Fruit fly (Drosophila melanogaster): Measurements from ENCODE around the gene Snoo.

Snoo gene

DNA sequence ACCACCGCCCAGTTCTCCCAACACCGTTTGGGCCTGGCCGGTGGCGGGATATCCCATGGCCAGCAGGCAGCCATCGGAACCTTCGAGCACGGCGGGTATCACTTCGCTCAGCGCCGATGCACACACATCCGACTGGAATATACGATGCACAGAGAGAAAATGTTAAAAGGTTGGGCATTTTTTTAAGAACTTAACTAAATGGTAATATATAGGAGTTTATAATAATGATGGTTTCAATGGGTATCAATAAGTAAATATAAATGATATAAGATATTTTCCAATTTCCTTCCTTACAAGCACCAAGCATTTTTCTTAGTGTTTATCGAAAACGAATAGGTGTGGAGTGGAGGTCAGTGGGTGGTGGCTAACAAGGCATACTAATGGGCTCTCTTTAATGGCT, 132.4 kb downstream of the Snoo start (continued):
- TF ChIP-seq sens-2 (GFP tag; IDR thresholded peaks at IDR 0.05) (no peak), nau (GFP tag; optimal IDR thresholded peaks at IDR 0.05) (no peak), CG16863 (GFP tag; optimal IDR thresholded peaks at IDR 0.05) (no peak), CG8359 (GFP tag; optimal IDR thresholded peaks at IDR 0.05; ENCODE audit: borderline replicate concordance) (no peak), odd (GFP tag; optimal IDR thresholded peaks at IDR 0.05) (no peak), az2 (GFP tag; optimal IDR thresholded peaks at IDR 0.05) (peak; percentile 22), tll (GFP tag; optimal IDR thresholded peaks at IDR 0.05) (no peak), ewg (GFP tag; optimal IDR thresholded peaks at IDR 0.05) (no peak), HLH4C (GFP tag; IDR thresholded peaks at IDR 0.05; ENCODE audit: partially characterized antibody) (no peak), knrl (GFP tag; IDR thresholded peaks at IDR 0.05; ENCODE audit: partially characterized antibody) (no peak), CG2202 (tag; optimal IDR thresholded peaks at IDR 0.05) (no peak), Jarid2 (GFP tag; optimal IDR thresholded peaks at IDR 0.05) (no peak), Mad (GFP tag; optimal IDR thresholded peaks at IDR 0.05) (no peak), lola (GFP tag; optimal IDR thresholded peaks at IDR 0.05) (peak in 1 of 3 experiments; percentile 23), lbe (GFP tag; optimal IDR thresholded peaks at IDR 0.05) (no peak), Abd-B (GFP tag; optimal IDR thresholded peaks at IDR 0.05) (peak; percentile 14), CG31441 (GFP tag; IDR thresholded peaks at IDR 0.05) (peak; percentile 68), YL-1 (GFP tag; optimal IDR thresholded peaks at IDR 0.05) (no peak), CG1529 (GFP tag; optimal IDR thresholded peaks at IDR 0.05) (no peak), HmgD (GFP tag; optimal IDR thresholded peaks at IDR 0.05) (no peak), Awh (GFP tag; IDR thresholded peaks at IDR 0.05) (no peak), maf-S (GFP tag; optimal IDR thresholded peaks at IDR 0.05) (no peak), CG12391 (tag; optimal IDR thresholded peaks at IDR 0.05) (peak; percentile 39), ab (GFP tag; optimal IDR thresholded peaks at IDR 0.05) (no peak), Fer1 (GFP tag; optimal IDR thresholded peaks at IDR 0.05) (peak; percentile 53), gsb (GFP tag; IDR thresholded peaks at IDR 0.05) (no peak), chn (GFP tag; optimal IDR thresholded peaks at IDR 0.05) (peak; percentile 12), CG17328 (GFP tag; IDR thresholded peaks at IDR 0.05) (peak; percentile 25; the same call in 1 of the 2 replicates), row (GFP tag; IDR thresholded peaks at IDR 0.05) (peak; percentile 62), CG2120 (GFP tag; optimal IDR thresholded peaks at IDR 0.05) (peak; percentile 33), fd96Cb (tag; optimal IDR thresholded peaks at IDR 0.05) (peak; percentile 37), CG3281 (GFP tag; optimal IDR thresholded peaks at IDR 0.05) (peak; percentile 21), MESR4 (GFP tag; optimal IDR thresholded peaks at IDR 0.05) (no peak), Dp (GFP tag; optimal IDR thresholded peaks at IDR 0.05) (no peak), br (optimal IDR thresholded peaks at IDR 0.05) (no peak), toy (GFP tag; IDR thresholded peaks at IDR 0.05) (no peak), CG6689 (GFP tag; IDR thresholded peaks at IDR 0.05) (peak; percentile 30; the same call in 1 of the 2 replicates), CG9215 (GFP tag; IDR thresholded peaks at IDR 0.05) (peak; percentile 32; the same call in 1 of the 2 replicates), CG18262 (tag; optimal IDR thresholded peaks at IDR 0.05) (peak; percentile 47), amos (GFP tag; IDR thresholded peaks at IDR 0.05; ENCODE audit: partially characterized antibody) (no peak), ken (GFP tag; IDR thresholded peaks at IDR 0.05) (0 out of 3 replicates have a peak, but pooled peaks have one; percentile 10), CG33557 (GFP tag; optimal IDR thresholded peaks at IDR 0.05) (no peak), insv (GFP tag; optimal IDR thresholded peaks at IDR 0.05) (no peak), Gug (GFP tag; IDR thresholded peaks at IDR 0.05) (no peak), ranshi (GFP tag; IDR thresholded peaks at IDR 0.05) (0 out of 2 replicates have a peak, but pooled peaks have one; percentile 7), unpg (GFP tag; optimal IDR thresholded peaks at IDR 0.05) (peak; percentile 39), Vsx1 (GFP tag; optimal IDR thresholded peaks at IDR 0.05) (no peak), CG7745 (tag; optimal IDR thresholded peaks at IDR 0.05) (no peak)

Data from whole organism, embryonic.